Worm (Caenorhabditis elegans) whole organism, mixed stage, embryonic: ENCODE data around the gene T19D2.13.

Source experiments
- M03D4.4 ChIP-seq: sonication (generic microtip); optimal IDR thresholded peaks from 2 replicates; lab custom pipeline; 2017; ENCODE audit warnings: mild to moderate bottlenecking, missing genetic modification characterization, missing compliant biosample characterization
- bed-3 ChIP-seq: fragments of 200-800 bp; sonication (Bioruptor generic); optimal IDR thresholded peaks from 3 replicates; lab custom pipeline; 2018; ENCODE audit warnings: mild to moderate bottlenecking, missing genetic modification characterization, moderate library complexity, missing compliant biosample characterization
- blmp-1 ChIP-seq: fragments of 150-350 bp; optimal IDR thresholded peaks from 2 replicates; lab custom pipeline; 2014; ENCODE audit warnings: missing biosample characterization, missing genetic modification characterization
- ceh-39 ChIP-seq: fragments of 150-350 bp; optimal IDR thresholded peaks from 2 replicates; lab custom pipeline; 2014; ENCODE audit warnings: missing biosample characterization, missing genetic modification characterization
- ceh-43 ChIP-seq: fragments of 200-800 bp; sonication (Bioruptor generic); optimal IDR thresholded peaks from 2 replicates; lab custom pipeline; 2018; ENCODE audit warnings: mild to moderate bottlenecking, missing genetic modification characterization, moderate library complexity, missing compliant biosample characterization
- ceh-83 ChIP-seq: fragments of 200-800 bp; sonication (Bioruptor generic); optimal IDR thresholded peaks from 2 replicates; lab custom pipeline; 2018; ENCODE audit warnings: mild to moderate bottlenecking, missing genetic modification characterization, missing compliant biosample characterization
- ces-1 ChIP-seq: fragments of 150-350 bp; optimal IDR thresholded peaks from 2 replicates; lab custom pipeline; 2014; ENCODE audit warnings: missing biosample characterization, missing genetic modification reagents, missing genetic modification characterization
- cnd-1 ChIP-seq: fragments of 200-800 bp; sonication (Bioruptor generic); optimal IDR thresholded peaks from 2 replicates; lab custom pipeline; 2018; ENCODE audit warnings: mild to moderate bottlenecking, missing genetic modification characterization, missing compliant biosample characterization
- drap-1 ChIP-seq: fragments of 200-800 bp; sonication (Bioruptor generic); optimal IDR thresholded peaks from 3 replicates; lab custom pipeline; 2018; ENCODE audit warnings: mild to moderate bottlenecking, missing genetic modification characterization, missing compliant biosample characterization
- elt-1 ChIP-seq: sonication (generic microtip); optimal IDR thresholded peaks from 2 replicates; lab custom pipeline; 2017; ENCODE audit warnings: missing genetic modification characterization, mild to moderate bottlenecking, missing compliant biosample characterization, antibody characterized with exemption, moderate library complexity, borderline replicate concordance; ENCODE audit not compliant: insufficient read depth
- elt-3 ChIP-seq: fragments of 150-350 bp; optimal IDR thresholded peaks from 2 replicates; lab custom pipeline; 2014; ENCODE audit warnings: missing biosample characterization, missing genetic modification characterization
- flh-1 ChIP-seq: fragments of 200-800 bp; sonication (Bioruptor generic); optimal IDR thresholded peaks from 2 replicates; lab custom pipeline; 2018; ENCODE audit warnings: mild to moderate bottlenecking, missing genetic modification characterization, moderate library complexity, missing compliant biosample characterization
- ham-2 ChIP-seq: fragments of 200-800 bp; sonication (Bioruptor generic); optimal IDR thresholded peaks from 2 replicates; lab custom pipeline; 2018; ENCODE audit warnings: mild to moderate bottlenecking, missing genetic modification characterization, missing compliant biosample characterization
- hlh-1 ChIP-seq: fragments of 150-350 bp; optimal IDR thresholded peaks from 2 replicates; lab custom pipeline; 2014; ENCODE audit warnings: missing biosample characterization, missing genetic modification reagents, missing genetic modification characterization
- lin-13 ChIP-seq: fragments of 150-350 bp; optimal IDR thresholded peaks from 2 replicates; lab custom pipeline; 2014; ENCODE audit warnings: missing biosample characterization, missing genetic modification characterization
- lin-32 ChIP-seq: fragments of 200-800 bp; sonication (Bioruptor generic); optimal IDR thresholded peaks from 2 replicates; lab custom pipeline; 2018; ENCODE audit warnings: mild to moderate bottlenecking, missing genetic modification characterization, missing compliant biosample characterization
- lsy-2 ChIP-seq: fragments of 150-350 bp; optimal IDR thresholded peaks from 2 replicates; lab custom pipeline; 2014; ENCODE audit warnings: missing biosample characterization, missing genetic modification characterization
- mab-5 ChIP-seq: fragments of 150-350 bp; optimal IDR thresholded peaks from 2 replicates; lab custom pipeline; 2014; ENCODE audit warnings: missing biosample characterization, missing genetic modification characterization
- mep-1 ChIP-seq: fragments of 150-350 bp; optimal IDR thresholded peaks from 2 replicates; lab custom pipeline; 2017; ENCODE audit warnings: missing biosample characterization, missing genetic modification reagents, missing genetic modification characterization, inconsistent platforms
- mls-2 ChIP-seq: sonication (generic microtip); optimal IDR thresholded peaks from 2 replicates; lab custom pipeline; 2016; ENCODE audit warnings: mild to moderate bottlenecking, missing genetic modification characterization, moderate library complexity, missing compliant biosample characterization
- nhr-12 ChIP-seq: fragments of 150-350 bp; optimal IDR thresholded peaks from 2 replicates; lab custom pipeline; 2014; ENCODE audit warnings: missing biosample characterization, missing genetic modification characterization
- nhr-2 ChIP-seq: fragments of 150-350 bp; optimal IDR thresholded peaks from 2 replicates; lab custom pipeline; 2014; ENCODE audit warnings: missing biosample characterization, missing genetic modification characterization
- nhr-237 ChIP-seq: fragments of 150-350 bp; optimal IDR thresholded peaks from 2 replicates; lab custom pipeline; 2014; ENCODE audit warnings: missing biosample characterization, missing genetic modification characterization
- nhr-28 ChIP-seq: fragments of 150-350 bp; optimal IDR thresholded peaks from 2 replicates; lab custom pipeline; 2014; ENCODE audit warnings: missing biosample characterization, missing genetic modification characterization
- nhr-76 ChIP-seq: sonication (generic microtip); optimal IDR thresholded peaks from 2 replicates; lab custom pipeline; 2017; ENCODE audit warnings: missing biosample characterization, missing genetic modification characterization
- pha-4 ChIP-seq: fragments of 150-350 bp; optimal IDR thresholded peaks from 2 replicates; lab custom pipeline; 2018; ENCODE audit warnings: missing biosample characterization, missing genetic modification reagents, missing genetic modification characterization
- sem-2 ChIP-seq: fragments of 200-800 bp; sonication (Bioruptor generic); optimal IDR thresholded peaks from 2 replicates; lab custom pipeline; 2018; ENCODE audit warnings: mild to moderate bottlenecking, missing genetic modification characterization, missing compliant biosample characterization
- snpc-4 ChIP-seq: fragments of 150-350 bp; optimal IDR thresholded peaks from 2 replicates; lab custom pipeline; 2014; ENCODE audit warnings: missing biosample characterization, missing genetic modification characterization
- sptf-1 ChIP-seq: sonication (generic microtip); optimal IDR thresholded peaks from 2 replicates; lab custom pipeline; 2017; ENCODE audit warnings: mild to moderate bottlenecking, missing genetic modification characterization, moderate library complexity, missing compliant biosample characterization
- tbx-8 ChIP-seq: fragments of 200-800 bp; sonication (Bioruptor generic); optimal IDR thresholded peaks from 2 replicates; lab custom pipeline; 2018; ENCODE audit warnings: mild to moderate bottlenecking, missing genetic modification characterization, moderate library complexity, missing compliant biosample characterization
- unc-120 ChIP-seq: sonication (generic microtip); optimal IDR thresholded peaks from 2 replicates; lab custom pipeline; 2017; ENCODE audit warnings: missing genetic modification characterization, missing compliant biosample characterization; ENCODE audit not compliant: poor library complexity, severe bottlenecking
- unc-39 ChIP-seq: fragments of 150-350 bp; optimal IDR thresholded peaks from 2 replicates; lab custom pipeline; 2014; ENCODE audit warnings: missing biosample characterization, missing genetic modification characterization
- unc-62 ChIP-seq: fragments of 150-350 bp; optimal IDR thresholded peaks from 2 replicates; lab custom pipeline; 2014; ENCODE audit warnings: missing biosample characterization, missing genetic modification reagents, missing genetic modification characterization
- zip-8 ChIP-seq: fragments of 150-350 bp; optimal IDR thresholded peaks from 2 replicates; lab custom pipeline; 2014; ENCODE audit warnings: missing biosample characterization, missing genetic modification characterization
- ztf-11 ChIP-seq: fragments of 150-350 bp; optimal IDR thresholded peaks from 2 replicates; lab custom pipeline; 2014; ENCODE audit warnings: missing biosample characterization, missing genetic modification characterization

T19D2.13 gene

DNA sequence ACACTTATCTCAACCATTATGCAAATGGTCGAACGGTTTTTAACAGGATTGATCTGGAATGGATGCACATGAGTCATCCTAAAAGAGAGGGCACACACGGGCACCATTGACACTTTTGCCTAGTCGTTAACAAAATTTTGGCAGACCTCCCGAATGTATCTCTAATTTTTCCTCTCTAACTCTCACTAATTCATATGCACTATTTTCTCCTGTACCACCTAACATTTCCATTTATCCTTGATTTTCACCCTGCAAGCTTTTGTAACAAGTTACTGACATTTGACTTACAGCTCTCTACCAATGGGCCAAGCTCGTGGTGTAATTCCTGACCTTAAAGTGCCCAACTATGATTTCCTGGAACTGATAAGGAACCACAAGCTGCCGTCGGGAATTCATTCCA is 25.2 kb downstream of the T19D2.13 start, which contains the start of gene T22B2.3:
Gene T22B2.3 (plus strand): TSS at position 301 of the 400 bp plus-strand sequence.
- TF ChIP-seq mls-2 (tag; lab: Kevin White, UChicago) (no peak), ztf-11 (tag; lab: Kevin White, UChicago) (no peak), pha-4 (tag; lab: Kevin White, UChicago) (no peak), elt-3 (no peak), elt-1 (tag; lab: Kevin White, UChicago) (no peak), nhr-12 (tag; lab: Kevin White, UChicago) (no peak), nhr-76 (no peak), ham-2 (no peak), nhr-28 (tag; lab: Kevin White, UChicago) (no peak), nhr-237 (tag; lab: Kevin White, UChicago) (no peak)

DNA sequence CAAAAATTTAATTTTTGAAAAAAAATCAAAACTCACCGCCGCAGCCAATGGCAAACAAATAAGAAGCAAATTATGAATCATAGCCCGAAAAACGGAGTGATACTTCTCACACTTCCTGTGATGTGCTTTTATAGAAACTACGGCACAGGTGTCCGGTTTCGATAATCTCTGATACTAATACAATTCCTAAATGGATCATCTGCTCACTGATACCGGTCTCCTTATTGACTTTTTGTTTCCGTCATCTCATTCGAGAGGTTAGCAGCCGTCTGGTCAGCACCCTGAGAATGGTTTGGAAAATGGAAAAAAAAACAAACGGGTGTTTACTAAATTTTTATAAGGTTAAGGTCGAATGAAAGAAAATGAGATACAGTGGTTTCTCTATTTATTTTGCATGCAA is 26.4 kb downstream of the T19D2.13 start, which contains the start of gene idpp-9:
Gene idpp-9 (minus strand): TSS at position 101 of the 400 bp plus-strand sequence.
- no peak for TF ChIP-seq ztf-11 (tag; lab: Kevin White, UChicago)
- no peak for TF ChIP-seq bed-3
- no peak for TF ChIP-seq ham-2
- TF ChIP-seq lin-32 (GFP tag; lab: Kevin White, UChicago): no peak
- no peak for TF ChIP-seq nhr-2
- no peak for TF ChIP-seq flh-1 (GFP tag; lab: Kevin White, UChicago)
- no peak for TF ChIP-seq sptf-1 (tag; lab: Kevin White, UChicago)
- TF ChIP-seq sem-2: no peak
- TF ChIP-seq nhr-12 (tag; lab: Kevin White, UChicago): no peak
- no peak for TF ChIP-seq drap-1 (GFP tag; lab: Kevin White, UChicago)
- TF ChIP-seq ceh-83: no peak
- TF ChIP-seq ceh-43 (GFP tag; lab: Kevin White, UChicago): no peak
- no peak for TF ChIP-seq zip-8 (tag; lab: Kevin White, UChicago)
- TF ChIP-seq ceh-39 (tag; lab: Kevin White, UChicago): no peak
- TF ChIP-seq elt-1 (tag; lab: Kevin White, UChicago): no peak

DNA sequence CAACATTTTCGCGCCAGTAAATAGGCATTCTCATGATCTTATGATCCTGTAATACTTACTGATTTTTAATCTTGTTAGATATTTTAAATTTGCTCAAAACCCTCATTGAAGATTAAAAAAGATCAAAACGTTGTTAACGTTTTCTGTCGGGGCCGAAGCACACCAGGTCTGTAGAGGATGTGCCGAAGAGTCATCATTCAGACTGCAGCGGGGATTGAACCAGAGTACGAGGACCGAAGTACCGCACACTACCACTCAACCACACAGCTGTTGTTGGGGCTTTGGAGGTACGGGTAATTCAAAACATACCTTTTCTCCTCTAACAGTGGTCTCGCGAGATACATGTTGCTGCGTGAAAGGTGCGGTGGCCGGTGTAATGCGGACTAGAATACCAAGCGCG is 27.9 kb downstream of the T19D2.13 start:
- TF ChIP-seq snpc-4 (tag; lab: Kevin White, UChicago) (no peak), nhr-2 (no peak), ham-2 (peak; percentile 24), elt-3 (no peak), cnd-1 (peak; percentile 74), mls-2 (tag; lab: Kevin White, UChicago) (peak; percentile 46), ceh-39 (tag; lab: Kevin White, UChicago) (no peak), flh-1 (GFP tag; lab: Kevin White, UChicago) (peak; percentile 6), ces-1 (no peak), unc-39 (tag; lab: Kevin White, UChicago) (no peak), lin-13 (tag; lab: Kevin White, UChicago) (peak; percentile 37), nhr-28 (tag; lab: Kevin White, UChicago) (no peak), M03D4.4 (tag; lab: Kevin White, UChicago) (peak; percentile 82), pha-4 (tag; lab: Kevin White, UChicago) (no peak), blmp-1 (tag; lab: Kevin White, UChicago) (no peak), nhr-76 (no peak), drap-1 (GFP tag; lab: Kevin White, UChicago) (peak; percentile 78), lsy-2 (tag; lab: Kevin White, UChicago) (no peak), ceh-83 (peak; percentile 81), elt-1 (tag; lab: Kevin White, UChicago) (no peak), mep-1 (tag; lab: Kevin White, UChicago) (no peak), zip-8 (tag; lab: Kevin White, UChicago) (no peak), hlh-1 (tag; lab: Kevin White, UChicago) (peak; percentile 78), ceh-43 (GFP tag; lab: Kevin White, UChicago) (peak; percentile 73), sptf-1 (tag; lab: Kevin White, UChicago) (peak; percentile 75), unc-62 (no peak), bed-3 (peak; percentile 25), tbx-8 (GFP tag; lab: Kevin White, UChicago) (no peak), nhr-237 (tag; lab: Kevin White, UChicago) (no peak), nhr-12 (tag; lab: Kevin White, UChicago) (no peak), unc-120 (tag; lab: Kevin White, UChicago) (peak; percentile 9), sem-2 (peak; percentile 40), lin-32 (GFP tag; lab: Kevin White, UChicago) (peak; percentile 69), ztf-11 (tag; lab: Kevin White, UChicago) (no peak), mab-5 (tag; lab: Kevin White, UChicago) (no peak)
